Worm (Caenorhabditis elegans) whole organism, L4/young adult: ENCODE data around the gene unc-68.

Experiments
- W03F9.2 ChIP-seq: fragments of 150-350 bp; optimal IDR thresholded peaks from 2 replicates; lab custom pipeline; 2014; ENCODE audit warnings: missing biosample characterization, missing genetic modification characterization
- him-1 ChIP-seq: sonication (generic microtip); optimal IDR thresholded peaks from 2 replicates; lab custom pipeline; 2016; ENCODE audit warnings: missing genotype, missing genetic modification reagents, missing genetic modification characterization, missing compliant biosample characterization

- TF ChIP-seq W03F9.2 (tag; lab: Kevin White, UChicago) (no peak), him-1 (tag; lab: Kevin White, UChicago) (no peak)
These were observed 47.2 kb upstream of the unc-68 start, which contains the start of gene srx-16 for ce11 chrV:6976047-6976446.
